Worm (Caenorhabditis elegans) whole organism, L1 larva: Measurements from ENCODE around the gene marc-2.

Source experiments
- snpc-4 ChIP-seq: fragments of 150-350 bp; optimal IDR thresholded peaks from 2 replicates; lab custom pipeline; 2014; ENCODE audit warnings: missing biosample characterization, missing genetic modification characterization
- unc-62 ChIP-seq: fragments of 150-350 bp; optimal IDR thresholded peaks from 2 replicates; lab custom pipeline; 2014; ENCODE audit warnings: missing biosample characterization, missing genetic modification reagents, missing genetic modification characterization
- zag-1 ChIP-seq: fragments of 150-350 bp; optimal IDR thresholded peaks from 2 replicates; lab custom pipeline; 2014; ENCODE audit warnings: missing biosample characterization, missing genetic modification characterization
- ztf-11 ChIP-seq, 2 experiments: sonication (generic microtip); optimal IDR thresholded peaks; 2 replicates each; lab custom pipeline; 2016 to 2017; ENCODE audit warnings: missing genetic modification characterization in 2 of 2, missing biosample characterization in 1 of 2, missing compliant biosample characterization in 1 of 2

DNA sequence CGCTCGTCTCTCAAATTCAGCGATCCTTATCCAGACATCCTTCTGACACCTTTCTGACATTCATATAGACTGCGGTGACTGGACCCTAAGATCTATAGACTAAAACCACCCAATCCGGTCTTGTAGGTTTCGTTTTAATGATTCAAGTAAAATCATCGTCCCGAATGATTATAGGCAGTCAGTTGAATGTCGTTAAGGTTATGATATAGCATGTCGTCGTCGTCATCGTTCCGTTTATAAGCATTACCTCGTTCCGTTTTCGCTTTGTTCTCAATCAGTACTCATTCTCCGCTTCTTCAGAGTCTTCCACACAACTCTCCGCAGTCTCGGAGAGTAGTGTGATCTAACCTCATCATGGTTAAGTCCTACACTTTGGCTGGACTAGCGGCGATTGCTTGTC, 47.9 kb upstream of the marc-2 start, which contains the start of gene bli-1:
- TF ChIP-seq snpc-4 (tag; lab: Kevin White, UChicago) (no peak), unc-62 (GFP tag; lab: Kevin White, UChicago) (no peak), zag-1 (tag; lab: Kevin White, UChicago) (no peak), ztf-11 (tag; optimal IDR thresholded peaks at IDR 0.05; lab: Kevin White, UChicago) (no peak)
